Worm (Caenorhabditis elegans) whole organism, L1 larva: ENCODE measurements around the gene VB0395L.1.

Experiments used
- ceh-82 ChIP-seq, 3 experiments: fragments of 150-350 bp in 1 of 3; sonication (generic microtip) in 2 of 3; optimal IDR thresholded peaks; 2 replicates each; lab custom pipeline; 2014 to 2017; ENCODE audit warnings: missing biosample characterization in 3 of 3, missing genetic modification characterization in 3 of 3
- egl-13 ChIP-seq: sonication (generic microtip); optimal IDR thresholded peaks from 2 replicates; lab custom pipeline; 2016; ENCODE audit warnings: missing genotype, missing genetic modification reagents, missing genetic modification characterization, missing compliant biosample characterization
- egl-27 ChIP-seq, 2 experiments: fragments of 150-350 bp in 1 of 2; sonication (generic microtip); optimal IDR thresholded peaks; 3 replicates each; lab custom pipeline; 2017 to 2018; ENCODE audit warnings: missing biosample characterization in 2 of 2, missing genetic modification characterization in 2 of 2, missing genetic modification reagents in 2 of 2
- hpl-2 ChIP-seq: fragments of 150-350 bp; optimal IDR thresholded peaks from 2 replicates; lab custom pipeline; 2014; ENCODE audit warnings: missing biosample characterization, missing genetic modification reagents, missing genetic modification characterization
- lin-13 ChIP-seq: fragments of 150-350 bp; optimal IDR thresholded peaks from 2 replicates; lab custom pipeline; 2014; ENCODE audit warnings: missing biosample characterization, missing genetic modification reagents, missing genetic modification characterization

DNA sequence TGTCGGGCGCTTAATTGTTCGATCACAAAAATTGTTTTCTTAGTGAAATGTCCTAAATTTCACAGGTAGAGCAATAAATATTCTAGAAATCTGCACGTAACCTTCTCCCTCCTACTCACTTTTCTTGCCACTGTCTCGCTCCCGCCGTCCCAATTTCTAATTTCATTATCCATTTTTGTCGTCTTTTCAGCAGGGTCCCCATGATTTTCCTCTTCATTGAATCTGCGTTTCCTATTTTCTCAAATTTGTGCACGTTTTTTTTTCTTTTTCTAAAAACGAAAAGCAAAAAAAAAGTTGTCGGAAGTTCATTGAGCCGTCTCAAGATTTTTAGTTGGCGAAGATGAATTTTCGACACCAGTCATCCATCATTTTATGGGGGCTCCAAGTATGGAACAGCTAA, 29.6 kb upstream of the VB0395L.1 start:
- no peak for TF ChIP-seq egl-13 (tag; lab: Kevin White, UChicago)
- no peak for TF ChIP-seq lin-13 (GFP tag; lab: Kevin White, UChicago)
- TF ChIP-seq ceh-82 (tag; optimal IDR thresholded peaks at IDR 0.05; lab: Kevin White, UChicago), result no peak
- TF ChIP-seq hpl-2, result no peak
- TF ChIP-seq egl-27 (tag; optimal IDR thresholded peaks at IDR 0.05; lab: Kevin White, UChicago), result no peak
